Worm (Caenorhabditis elegans) whole organism, L4 larva: ENCODE results near the gene fbxa-80.

ENCODE experiments used
- F49E8.2 ChIP-seq: sonication (generic microtip); optimal IDR thresholded peaks from 2 replicates; lab custom pipeline; 2016; ENCODE audit warnings: missing compliant biosample characterization, mild to moderate bottlenecking, missing genetic modification characterization, borderline replicate concordance
- ama-1 ChIP-seq: fragments of 150-350 bp; optimal IDR thresholded peaks from 2 replicates; lab custom pipeline; 2014; ENCODE audit warnings: inconsistent platforms, mixed read lengths
- fkh-10 ChIP-seq: fragments of 150-350 bp; optimal IDR thresholded peaks from 2 replicates; lab custom pipeline; 2014; ENCODE audit warnings: missing biosample characterization, missing genetic modification reagents, missing genetic modification characterization
- jun-1 ChIP-seq: fragments of 150-350 bp; optimal IDR thresholded peaks from 2 replicates; lab custom pipeline; 2014; ENCODE audit warnings: missing biosample characterization, missing genetic modification reagents, missing genetic modification characterization
- nhr-237 ChIP-seq: sonication (generic microtip); optimal IDR thresholded peaks from 2 replicates; lab custom pipeline; 2017; ENCODE audit warnings: missing biosample characterization, missing genetic modification characterization

DNA sequence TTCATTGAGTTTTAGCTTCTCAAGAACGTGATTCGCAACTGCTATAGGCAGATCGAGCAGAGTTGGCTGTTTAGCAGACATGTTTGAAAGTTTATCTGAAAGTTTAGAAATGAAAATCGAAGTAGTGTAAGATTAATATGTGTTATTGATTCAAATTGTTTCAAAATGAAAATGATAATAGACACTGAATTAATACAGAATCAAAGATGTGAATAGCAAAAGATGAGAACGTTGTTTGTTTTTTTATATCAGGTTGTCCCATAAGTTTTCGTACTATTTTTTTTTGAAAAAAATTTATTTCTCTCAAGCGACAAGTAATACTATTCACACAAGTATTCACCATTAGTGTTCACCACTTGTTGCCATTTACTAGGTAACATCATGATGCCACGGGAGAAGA lies 21.9 kb downstream of the fbxa-80 start, which contains the start of gene fbxa-36:
- TF ChIP-seq F49E8.2 (no peak), ama-1 (lab: Kevin White, UChicago) (no peak), nhr-237 (tag; lab: Kevin White, UChicago) (no peak), jun-1 (tag; lab: Kevin White, UChicago) (no peak), fkh-10 (GFP tag; lab: Kevin White, UChicago) (no peak)
